Fruit fly (Drosophila melanogaster): ENCODE data around the gene Deaf1.

The Deaf1 gene

dm6 chr3L:19804908-19805307 lies 13.1 kb upstream of the Deaf1 start, which contains the start of the genes TORIP and Ccdc58 (continued):
- no peak for TF ChIP-seq NfI (GFP tag; optimal IDR thresholded peaks at IDR 0.05)
- no peak for TF ChIP-seq Deaf1 (tag; optimal IDR thresholded peaks at IDR 0.05)
- no peak for TF ChIP-seq Dek (tag; optimal IDR thresholded peaks at IDR 0.05)
- TF ChIP-seq inv (GFP tag; IDR thresholded peaks at IDR 0.05; ENCODE audit: partially characterized antibody), result peak; percentile 72
- no peak for TF ChIP-seq CG15601 (tag; optimal IDR thresholded peaks at IDR 0.05)
- no peak for TF ChIP-seq CG8765 (GFP tag; IDR thresholded peaks at IDR 0.05)
- TF ChIP-seq CG8478 (optimal IDR thresholded peaks at IDR 0.05), result no peak
- no peak for TF ChIP-seq trh (GFP tag; optimal IDR thresholded peaks at IDR 0.05)
- TF ChIP-seq dimm (GFP tag; IDR thresholded peaks at IDR 0.05), result no peak
- no peak for TF ChIP-seq seq (GFP tag; IDR thresholded peaks at IDR 0.05)
- no peak for TF ChIP-seq emc (GFP tag; optimal IDR thresholded peaks at IDR 0.05)
- TF ChIP-seq CG13123 (GFP tag; optimal IDR thresholded peaks at IDR 0.05), result no peak
- TF ChIP-seq Dbx (GFP tag; IDR thresholded peaks at IDR 0.05), result no peak
- TF ChIP-seq CG12391 (tag; optimal IDR thresholded peaks at IDR 0.05), result no peak
- TF ChIP-seq CG12104 (GFP tag; optimal IDR thresholded peaks at IDR 0.05), result no peak
- no peak for TF ChIP-seq slou (GFP tag; optimal IDR thresholded peaks at IDR 0.05)
- TF ChIP-seq CG14860 (GFP tag; IDR thresholded peaks at IDR 0.05; ENCODE audit: partially characterized antibody), result peak; percentile 67
- TF ChIP-seq mirr (GFP tag; optimal IDR thresholded peaks at IDR 0.05), result no peak
- TF ChIP-seq so (GFP tag; IDR thresholded peaks at IDR 0.05), result no peak
- no peak for TF ChIP-seq Chrac-16 (GFP tag; optimal IDR thresholded peaks at IDR 0.05)
- no peak for TF ChIP-seq cas (GFP tag; IDR thresholded peaks at IDR 0.05)
- no peak for TF ChIP-seq CG4424 (GFP tag; optimal IDR thresholded peaks at IDR 0.05)
- TF ChIP-seq CG3065 (GFP tag; optimal IDR thresholded peaks at IDR 0.05), result no peak
- TF ChIP-seq CG5180 (GFP tag; optimal IDR thresholded peaks at IDR 0.05), result no peak
- peak; percentile 69; the same call in 2 of the 3 replicates for TF ChIP-seq zen2 (GFP tag; IDR thresholded peaks at IDR 0.05; ENCODE audit: partially characterized antibody)
- no peak for TF ChIP-seq CG11504 (tag; optimal IDR thresholded peaks at IDR 0.05)
- no peak for TF ChIP-seq CG7928 (GFP tag; optimal IDR thresholded peaks at IDR 0.05)
- TF ChIP-seq Sox100B (GFP tag; optimal IDR thresholded peaks at IDR 0.05), result no peak
- TF ChIP-seq trem (tag; optimal IDR thresholded peaks at IDR 0.05), result peak; percentile 25
- TF ChIP-seq bcd (GFP tag; optimal IDR thresholded peaks at IDR 0.05), result no peak
- TF ChIP-seq HLH4C (GFP tag; IDR thresholded peaks at IDR 0.05; ENCODE audit: partially characterized antibody), result peak; percentile 65; the same call in 2 of the 3 replicates
- TF ChIP-seq klu (GFP tag; IDR thresholded peaks at IDR 0.05), result no peak
- TF ChIP-seq mld (GFP tag; IDR thresholded peaks at IDR 0.05; ENCODE audit: partially characterized antibody), result peak; percentile 75; the same call in 2 of the 3 replicates
- TF ChIP-seq Bgb (GFP tag; IDR thresholded peaks at IDR 0.05; ENCODE audit: partially characterized antibody), result peak; percentile 72
- no peak for TF ChIP-seq Hmx (GFP tag; optimal IDR thresholded peaks at IDR 0.05)
- TF ChIP-seq hth (optimal IDR thresholded peaks at IDR 0.05), result no peak
- no peak for TF ChIP-seq CG32532 (GFP tag; IDR thresholded peaks at IDR 0.05)
- TF ChIP-seq NK7.1 (GFP tag; optimal IDR thresholded peaks at IDR 0.05), result no peak
- no peak for TF ChIP-seq CG30020 (tag; optimal IDR thresholded peaks at IDR 0.05)
- no peak for TF ChIP-seq fd96Cb (tag; optimal IDR thresholded peaks at IDR 0.05)
- no peak for TF ChIP-seq ase (GFP tag; IDR thresholded peaks at IDR 0.05)
- no peak for TF ChIP-seq caup (GFP tag; optimal IDR thresholded peaks at IDR 0.05; ENCODE audit: severe bottlenecking)
- TF ChIP-seq YL-1 (GFP tag; optimal IDR thresholded peaks at IDR 0.05), result no peak
- TF ChIP-seq kni (GFP tag; optimal IDR thresholded peaks at IDR 0.05), result no peak
- peak; percentile 17 for TF ChIP-seq pzg (GFP tag; optimal IDR thresholded peaks at IDR 0.05)
- peak; percentile 85 for TF ChIP-seq Dll (GFP tag; IDR thresholded peaks at IDR 0.05; ENCODE audit: partially characterized antibody)
- no peak for TF ChIP-seq C15 (GFP tag; IDR thresholded peaks at IDR 0.05)
- no peak for TF ChIP-seq repo (GFP tag; optimal IDR thresholded peaks at IDR 0.05)
- TF ChIP-seq CG10462 (GFP tag; optimal IDR thresholded peaks at IDR 0.05), result no peak
- no peak for TF ChIP-seq Max (GFP tag; optimal IDR thresholded peaks at IDR 0.05)
- TF ChIP-seq unc-4 (GFP tag; IDR thresholded peaks at IDR 0.05; ENCODE audit: partially characterized antibody), result peak; percentile 85
- TF ChIP-seq CG12942 (GFP tag; optimal IDR thresholded peaks at IDR 0.05), result no peak

Measured in whole organism, embryonic.